Worm (Caenorhabditis elegans): Measurements from ENCODE around the gene pix-1.

pix-1 gene

ce11 chrX:13712992-13713391, 14.1 kb upstream of the pix-1 start:
- peak; percentile 26 for TF ChIP-seq rnt-1 (tag; optimal IDR thresholded peaks at IDR 0.05)
- TF ChIP-seq tbx-2 (tag; optimal IDR thresholded peaks at IDR 0.05): no peak
- no peak for TF ChIP-seq xbp-1 (tag; optimal IDR thresholded peaks at IDR 0.05)
- TF ChIP-seq lin-39 (tag; optimal IDR thresholded peaks at IDR 0.05): no peak
- TF ChIP-seq dsc-1 (tag; optimal IDR thresholded peaks at IDR 0.05): peak; percentile 16
- peak; percentile 3 for TF ChIP-seq pax-3 (tag; optimal IDR thresholded peaks at IDR 0.05)
- peak; percentile 36 for TF ChIP-seq lin-14 (GFP tag; optimal IDR thresholded peaks at IDR 0.05)
- TF ChIP-seq lin-13 (GFP tag; optimal IDR thresholded peaks at IDR 0.05): no peak
- peak; percentile 61 for TF ChIP-seq fkh-8 (tag; optimal IDR thresholded peaks at IDR 0.05)
- TF ChIP-seq ztf-11 (tag; optimal IDR thresholded peaks at IDR 0.05): no peak
- peak; percentile 29 for TF ChIP-seq ceh-8 (GFP tag; optimal IDR thresholded peaks at IDR 0.05)
- no peak for TF ChIP-seq ceh-63 (GFP tag; optimal IDR thresholded peaks at IDR 0.05)
- no peak for TF ChIP-seq Y116A8C.19 (tag; optimal IDR thresholded peaks at IDR 0.05; ENCODE audit: borderline replicate concordance)
- peak; percentile 45 for TF ChIP-seq nhr-71 (tag; optimal IDR thresholded peaks at IDR 0.05)
- TF ChIP-seq elt-2 (tag; optimal IDR thresholded peaks at IDR 0.05): no peak
- no peak for TF ChIP-seq hlh-4 (tag; optimal IDR thresholded peaks at IDR 0.05)

- TF ChIP-seq nhr-85 (tag): peak; percentile 45
- no peak for TF ChIP-seq dsc-1 (tag; optimal IDR thresholded peaks at IDR 0.05)
- no peak for TF ChIP-seq sup-37 (GFP tag; optimal IDR thresholded peaks at IDR 0.05)
- TF ChIP-seq fkh-8 (tag; optimal IDR thresholded peaks at IDR 0.05): no peak
These were observed 13.2 kb upstream of the pix-1 start, which contains the start of gene K11E4.1 for ce11 chrX:13713857-13714256. Gene K11E4.1 (plus strand): TSS chrX:13714157.

- peak in 1 of 2 experiments; percentile 51 for TF ChIP-seq lin-35 (GFP tag; optimal IDR thresholded peaks at IDR 0.05)
- TF ChIP-seq nhr-47 (tag; optimal IDR thresholded peaks at IDR 0.05): peak; percentile 41
- no peak for TF ChIP-seq irx-1 (tag; optimal IDR thresholded peaks at IDR 0.05)
- TF ChIP-seq C16A3.4 (tag; optimal IDR thresholded peaks at IDR 0.05): peak; percentile 14
- TF ChIP-seq tbx-2 (tag; optimal IDR thresholded peaks at IDR 0.05): peak; percentile 9
- TF ChIP-seq rnt-1 (tag; optimal IDR thresholded peaks at IDR 0.05): peak; percentile 41
- TF ChIP-seq nhr-20 (tag; optimal IDR thresholded peaks at IDR 0.05): peak; percentile 56
- no peak for TF ChIP-seq efl-1 (optimal IDR thresholded peaks at IDR 0.05)
- peak in 1 of 2 experiments; percentile 64 for TF ChIP-seq efl-1 (GFP tag; optimal IDR thresholded peaks at IDR 0.05 in 1 of 2)
- TF ChIP-seq egl-13 (tag; optimal IDR thresholded peaks at IDR 0.05): no peak
- TF ChIP-seq mdl-1 (tag; optimal IDR thresholded peaks at IDR 0.05): peak in 1 of 2 experiments; percentile 37
- peak; percentile 68 for TF ChIP-seq nhr-71 (tag; optimal IDR thresholded peaks at IDR 0.05)
- TF ChIP-seq ama-1 (optimal IDR thresholded peaks at IDR 0.05): no peak
- TF ChIP-seq lsy-2 (tag; optimal IDR thresholded peaks at IDR 0.05): peak in 1 of 2 experiments; percentile 14
- no peak for TF ChIP-seq sptf-1 (tag; optimal IDR thresholded peaks at IDR 0.05)
- peak; percentile 25 for TF ChIP-seq nhr-90 (tag; optimal IDR thresholded peaks at IDR 0.05; ENCODE audit: poor library complexity)
- peak; percentile 33 for TF ChIP-seq elt-2 (tag; optimal IDR thresholded peaks at IDR 0.05)
- no peak for TF ChIP-seq skn-1 (tag; optimal IDR thresholded peaks at IDR 0.05)
- peak; percentile 62 for TF ChIP-seq nhr-19 (GFP tag; conservative IDR thresholded peaks at IDR 0.05)
- peak; percentile 32 for TF ChIP-seq snu-23 (GFP tag; optimal IDR thresholded peaks at IDR 0.05)
- no peak for TF ChIP-seq swsn-7 (tag; optimal IDR thresholded peaks at IDR 0.05)
- peak; percentile 60 for TF ChIP-seq nhr-85 (tag)
- TF ChIP-seq lin-13 (GFP tag; optimal IDR thresholded peaks at IDR 0.05): no peak
These were observed 12.4 kb upstream of the pix-1 start for ce11 chrX:13714710-13715109.

ce11 chrX:13716313-13716712, 10.8 kb upstream of the pix-1 start:
- TF ChIP-seq blmp-1 (tag; optimal IDR thresholded peaks at IDR 0.05) (peak; percentile 24), tbx-2 (tag; optimal IDR thresholded peaks at IDR 0.05) (peak; percentile 29), xbp-1 (tag; optimal IDR thresholded peaks at IDR 0.05) (peak; percentile 16), nhr-71 (tag; optimal IDR thresholded peaks at IDR 0.05) (peak; percentile 71), efl-3 (GFP tag; optimal IDR thresholded peaks at IDR 0.05) (no peak), C04F5.9 (tag; optimal IDR thresholded peaks at IDR 0.05) (no peak), alr-1 (tag; optimal IDR thresholded peaks at IDR 0.05; ENCODE audit: borderline replicate concordance) (no peak), nhr-85 (tag) (no peak), nhr-20 (tag; optimal IDR thresholded peaks at IDR 0.05) (peak; percentile 67), unc-130 (tag; optimal IDR thresholded peaks at IDR 0.05) (peak; percentile 35), dsc-1 (tag; optimal IDR thresholded peaks at IDR 0.05) (peak; percentile 53), rnt-1 (tag; optimal IDR thresholded peaks at IDR 0.05) (peak; percentile 67), nhr-19 (GFP tag; conservative IDR thresholded peaks at IDR 0.05) (peak; percentile 68), mdl-1 (tag; optimal IDR thresholded peaks at IDR 0.05) (peak in 1 of 2 experiments; percentile 41), C16A3.4 (tag; optimal IDR thresholded peaks at IDR 0.05) (peak; percentile 36), swsn-7 (tag; optimal IDR thresholded peaks at IDR 0.05) (peak; percentile 36), tlp-1 (tag; optimal IDR thresholded peaks at IDR 0.05) (no peak), nhr-47 (tag; optimal IDR thresholded peaks at IDR 0.05) (peak; percentile 46), skn-1 (tag; optimal IDR thresholded peaks at IDR 0.05) (peak; percentile 28), unc-30 (tag; optimal IDR thresholded peaks at IDR 0.05) (no peak), nhr-90 (tag; optimal IDR thresholded peaks at IDR 0.05; ENCODE audit: poor library complexity) (peak; percentile 51), ceh-8 (GFP tag; optimal IDR thresholded peaks at IDR 0.05) (no peak), efl-1 (optimal IDR thresholded peaks at IDR 0.05) (no peak), efl-1 (GFP tag; optimal IDR thresholded peaks at IDR 0.05 in 1 of 2) (no peak), lin-35 (GFP tag; optimal IDR thresholded peaks at IDR 0.05) (peak in 1 of 2 experiments; percentile 50), elt-2 (tag; optimal IDR thresholded peaks at IDR 0.05) (peak; percentile 32), snu-23 (GFP tag; optimal IDR thresholded peaks at IDR 0.05) (peak; percentile 65), snpc-4 (tag; optimal IDR thresholded peaks at IDR 0.05) (peak; percentile 14)

All from whole organism, L1 larva.